Worm (Caenorhabditis elegans): Measurements from ENCODE around the gene srz-44.
"Not testable (repeated sequence)": the region's sequence is repeated elsewhere in the genome, so short reads cannot be mapped to it uniquely, and the experiment has no call there.

The srz-44 gene

DNA sequence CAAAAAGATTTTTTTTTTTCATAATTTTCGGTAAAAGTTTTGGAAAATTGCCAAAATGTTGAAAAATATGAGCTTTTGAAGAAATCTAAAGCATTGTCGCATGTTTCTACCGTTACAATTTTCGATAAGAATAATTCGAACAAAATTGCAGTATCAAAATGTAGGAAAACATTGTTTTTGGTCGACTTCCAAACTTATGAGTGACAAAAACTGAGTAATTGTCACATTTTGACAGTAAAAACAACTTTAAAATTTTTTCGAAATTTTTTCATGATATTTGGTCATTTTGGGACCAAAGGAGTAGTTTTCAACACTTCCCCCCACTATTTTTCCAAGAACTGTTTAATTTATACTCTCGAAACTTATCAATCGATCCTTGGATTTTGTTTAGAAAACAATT lies 44.2 kb downstream of the srz-44 start, which contains the start of gene fbxa-139:
TSS of gene fbxa-139 (minus strand) at position 101 of the 400 bp plus-strand sequence.
- TF ChIP-seq T22C8.4 (GFP tag; IDR thresholded peaks at IDR 0.05) (no peak), cog-1 (tag; optimal IDR thresholded peaks at IDR 0.05) (no peak), klf-2 (GFP tag; conservative IDR thresholded peaks at IDR 0.05) (no peak), ref-1 (GFP tag; conservative IDR thresholded peaks at IDR 0.05) (no peak), ztf-23 (GFP tag; IDR thresholded peaks at IDR 0.05) (no peak), med-1 (GFP tag; optimal IDR thresholded peaks at IDR 0.05; ENCODE audit: insufficient read depth) (no peak), flt-1 (GFP tag; IDR thresholded peaks at IDR 0.05) (no peak), tab-1 (GFP tag; IDR thresholded peaks at IDR 0.05) (no peak), ztf-29 (GFP tag; IDR thresholded peaks at IDR 0.05) (no peak)

- not testable (repeated sequence) for TF ChIP-seq ref-1 (GFP tag; conservative IDR thresholded peaks at IDR 0.05); ztf-23 (GFP tag; IDR thresholded peaks at IDR 0.05); flt-1 (GFP tag; IDR thresholded peaks at IDR 0.05)
These were observed 48.5 kb downstream of the srz-44 start, which contains the start of gene F28F8.7 for ce11 chrV:15590183-15590667. F28F8.7 (minus strand) TSS chrV:15590617.
